Worm (Caenorhabditis elegans) whole organism, L4/young adult: ENCODE data around the gene C24H10.3.

Experiments
- dao-5 ChIP-seq: sonication (generic microtip); optimal IDR thresholded peaks from 2 replicates; lab custom pipeline; 2016; ENCODE audit warnings: missing genotype, missing genetic modification characterization, moderate library complexity, missing compliant biosample characterization
- him-1 ChIP-seq: sonication (generic microtip); optimal IDR thresholded peaks from 2 replicates; lab custom pipeline; 2016; ENCODE audit warnings: missing genotype, missing genetic modification reagents, missing genetic modification characterization, missing compliant biosample characterization

DNA sequence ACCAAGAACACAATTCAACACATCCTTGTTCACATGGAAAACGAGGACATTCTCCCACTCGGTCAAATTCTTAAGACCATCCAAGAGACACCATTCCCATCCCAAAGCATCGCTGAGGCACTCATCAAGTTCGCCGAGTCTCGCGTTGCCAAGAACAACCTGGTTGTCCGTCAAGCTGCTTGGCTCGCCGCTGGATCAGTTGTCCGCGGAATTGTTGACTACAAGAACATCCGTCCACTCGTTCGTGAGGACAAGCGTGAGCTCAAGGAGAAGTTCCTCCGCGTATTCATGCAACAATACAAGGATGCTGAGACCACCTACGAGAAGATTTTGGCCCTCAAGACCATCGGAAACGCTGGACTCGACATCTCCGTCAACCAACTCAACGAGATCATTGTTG is 41.5 kb downstream of the C24H10.3 start:
- no peak for TF ChIP-seq dao-5 (tag; lab: Kevin White, UChicago)
- TF ChIP-seq him-1 (tag; lab: Kevin White, UChicago), result no peak
